Worm (Caenorhabditis elegans) whole organism, L4/young adult: Measurements from ENCODE around the gene msp-76.

Source experiments
- W03F9.2 ChIP-seq: fragments of 150-350 bp; optimal IDR thresholded peaks from 2 replicates; lab custom pipeline; 2014; ENCODE audit warnings: missing biosample characterization, missing genetic modification characterization
- him-1 ChIP-seq: sonication (generic microtip); optimal IDR thresholded peaks from 2 replicates; lab custom pipeline; 2016; ENCODE audit warnings: missing genotype, missing genetic modification reagents, missing genetic modification characterization, missing compliant biosample characterization

DNA sequence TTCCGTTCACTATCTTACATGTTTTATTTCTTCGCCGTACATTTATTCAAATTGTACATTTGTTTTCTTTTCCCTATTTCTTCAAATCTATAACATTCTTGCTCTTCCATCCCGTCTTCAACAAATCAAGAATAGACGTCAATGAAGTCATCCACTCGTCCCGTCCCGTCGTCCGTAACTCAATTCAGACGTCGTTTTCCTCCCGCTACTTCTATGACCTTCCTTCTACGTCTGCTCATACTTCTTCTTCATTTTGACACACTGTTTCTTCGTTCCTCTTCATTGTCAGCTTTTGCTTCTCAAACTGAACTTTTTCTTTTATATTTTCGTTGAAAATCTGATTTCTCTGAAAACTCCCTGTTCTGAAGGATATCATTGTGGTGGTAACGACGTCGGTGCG, 28.8 kb upstream of the msp-76 start:
- no peak for TF ChIP-seq him-1 (tag; lab: Kevin White, UChicago)
- no peak for TF ChIP-seq W03F9.2
